Worm (Caenorhabditis elegans) whole organism, midembryonic: Measurements from ENCODE around the gene R08E5.4.

Experiments used
- T22C8.4 ChIP-seq: fragments of 200-800 bp; sonication (Bioruptor generic); IDR thresholded peaks from 2 replicates; pipeline ENCODE4 v1.3.6; 2022; ENCODE audit warnings: missing genetic modification characterization, missing compliant biosample characterization
- cog-1 ChIP-seq: sonication (generic microtip); optimal IDR thresholded peaks from 2 replicates; lab custom pipeline; 2016; ENCODE audit warnings: missing genetic modification characterization, missing compliant biosample characterization
- flt-1 ChIP-seq: fragments of 200-800 bp; sonication (Bioruptor generic); IDR thresholded peaks from 2 replicates; pipeline ENCODE4 v1.3.6; 2022; ENCODE audit warnings: missing genetic modification characterization, missing compliant biosample characterization
- klf-2 ChIP-seq: fragments of 200-800 bp; sonication (Bioruptor generic); conservative IDR thresholded peaks from 2 replicates; pipeline ENCODE4 v1.3.6; 2022; ENCODE audit warnings: missing genetic modification reagents, missing genetic modification characterization, missing compliant biosample characterization
- med-1 ChIP-seq: sonication (generic microtip); optimal IDR thresholded peaks from 2 replicates; lab custom pipeline; 2017; ENCODE audit warnings: missing genetic modification characterization, mild to moderate bottlenecking, missing compliant biosample characterization, antibody characterized with exemption, missing genetic modification reagents; ENCODE audit not compliant: insufficient read depth
- ref-1 ChIP-seq: fragments of 200-800 bp; sonication (Bioruptor generic); conservative IDR thresholded peaks from 2 replicates; pipeline ENCODE4 v1.3.6; 2022; ENCODE audit warnings: missing genetic modification reagents, missing genetic modification characterization, missing compliant biosample characterization
- tab-1 ChIP-seq: fragments of 200-800 bp; sonication (Bioruptor generic); IDR thresholded peaks from 2 replicates; pipeline ENCODE4 v1.3.6; 2022; ENCODE audit warnings: missing genetic modification characterization, missing compliant biosample characterization
- ztf-23 ChIP-seq: fragments of 200-800 bp; sonication (Bioruptor generic); IDR thresholded peaks from 2 replicates; pipeline ENCODE4 v1.3.6; 2022; ENCODE audit warnings: missing genetic modification reagents, missing genetic modification characterization, missing compliant biosample characterization
- ztf-29 ChIP-seq: fragments of 200-800 bp; sonication (Bioruptor generic); IDR thresholded peaks from 2 replicates; pipeline ENCODE4 v1.3.6; 2022; ENCODE audit warnings: missing genetic modification reagents, missing genetic modification characterization, missing compliant biosample characterization

The R08E5.4 gene

ce11 chrV:3790424-3790823 is 22.1 kb downstream of the R08E5.4 start:
- TF ChIP-seq ref-1 (no peak), med-1 (GFP tag; lab: Kevin White, UChicago) (no peak), ztf-29 (GFP tag; lab: Robert Waterston, UW) (no peak), ztf-23 (no peak), cog-1 (tag; lab: Kevin White, UChicago) (no peak), flt-1 (GFP tag; lab: Robert Waterston, UW) (no peak), klf-2 (no peak), T22C8.4 (GFP tag; lab: Robert Waterston, UW) (no peak), tab-1 (GFP tag; lab: Robert Waterston, UW) (no peak)

ce11 chrV:3799737-3800136 is 31.4 kb downstream of the R08E5.4 start:
- TF ChIP-seq cog-1 (tag; lab: Kevin White, UChicago): no peak
- TF ChIP-seq med-1 (GFP tag; lab: Kevin White, UChicago): no peak
- no peak for TF ChIP-seq T22C8.4 (GFP tag; lab: Robert Waterston, UW)
- TF ChIP-seq klf-2: no peak
- no peak for TF ChIP-seq ref-1
- no peak for TF ChIP-seq ztf-29 (GFP tag; lab: Robert Waterston, UW)
- no peak for TF ChIP-seq ztf-23
- no peak for TF ChIP-seq tab-1 (GFP tag; lab: Robert Waterston, UW)
- TF ChIP-seq flt-1 (GFP tag; lab: Robert Waterston, UW): no peak

ce11 chrV:3800378-3800777 is 32.0 kb downstream of the R08E5.4 start, which contains the start of gene srt-30:
TSS of gene srt-30 (minus strand) at chrV:3800478.
- TF ChIP-seq ztf-29 (GFP tag; lab: Robert Waterston, UW) (no peak), tab-1 (GFP tag; lab: Robert Waterston, UW) (no peak), cog-1 (tag; lab: Kevin White, UChicago) (no peak), flt-1 (GFP tag; lab: Robert Waterston, UW) (no peak), ref-1 (no peak), klf-2 (no peak)

ce11 chrV:3801787-3802417 is 33.5 kb downstream of the R08E5.4 start:
- TF ChIP-seq ztf-23 (no peak), klf-2 (no peak), cog-1 (tag; lab: Kevin White, UChicago) (no peak), med-1 (GFP tag; lab: Kevin White, UChicago) (no peak), flt-1 (GFP tag; lab: Robert Waterston, UW) (no peak), ref-1 (no peak), tab-1 (GFP tag; lab: Robert Waterston, UW) (no peak), T22C8.4 (GFP tag; lab: Robert Waterston, UW) (no peak), ztf-29 (GFP tag; lab: Robert Waterston, UW) (no peak)

- TF ChIP-seq ztf-23: no peak
- no peak for TF ChIP-seq ztf-29 (GFP tag; lab: Robert Waterston, UW)
- no peak for TF ChIP-seq ref-1
- no peak for TF ChIP-seq cog-1 (tag; lab: Kevin White, UChicago)
- TF ChIP-seq klf-2: no peak
- no peak for TF ChIP-seq flt-1 (GFP tag; lab: Robert Waterston, UW)
- TF ChIP-seq med-1 (GFP tag; lab: Kevin White, UChicago): no peak
- TF ChIP-seq tab-1 (GFP tag; lab: Robert Waterston, UW): no peak
- TF ChIP-seq T22C8.4 (GFP tag; lab: Robert Waterston, UW): no peak
Observed at ce11 chrV:3803343-3803742, 35.0 kb downstream of the R08E5.4 start, which contains the start of gene cyp-33C8. TSS of gene cyp-33C8 (minus strand) at chrV:3803542.

ce11 chrV:3805499-3805898 is 37.1 kb downstream of the R08E5.4 start, which contains the start of gene R08F11.4:
TSS of gene R08F11.4 (minus strand) at chrV:3805527.
- TF ChIP-seq med-1 (GFP tag; lab: Kevin White, UChicago) (no peak), flt-1 (GFP tag; lab: Robert Waterston, UW) (no peak), ref-1 (no peak), klf-2 (no peak), tab-1 (GFP tag; lab: Robert Waterston, UW) (no peak), ztf-23 (no peak), ztf-29 (GFP tag; lab: Robert Waterston, UW) (no peak), T22C8.4 (GFP tag; lab: Robert Waterston, UW) (no peak), cog-1 (tag; lab: Kevin White, UChicago) (no peak)

ce11 chrV:3805961-3806360 is 37.6 kb downstream of the R08E5.4 start, which contains the start of gene srw-7:
TSS of gene srw-7 (plus strand) at chrV:3806261.
- TF ChIP-seq T22C8.4 (GFP tag; lab: Robert Waterston, UW) (no peak), flt-1 (GFP tag; lab: Robert Waterston, UW) (no peak), ztf-29 (GFP tag; lab: Robert Waterston, UW) (no peak), cog-1 (tag; lab: Kevin White, UChicago) (no peak), med-1 (GFP tag; lab: Kevin White, UChicago) (no peak), ref-1 (no peak), tab-1 (GFP tag; lab: Robert Waterston, UW) (no peak), ztf-23 (no peak), klf-2 (no peak)

- TF ChIP-seq ztf-29 (GFP tag; lab: Robert Waterston, UW) (no peak), ref-1 (no peak), tab-1 (GFP tag; lab: Robert Waterston, UW) (no peak), med-1 (GFP tag; lab: Kevin White, UChicago) (no peak), klf-2 (no peak), cog-1 (tag; lab: Kevin White, UChicago) (no peak), flt-1 (GFP tag; lab: Robert Waterston, UW) (no peak), T22C8.4 (GFP tag; lab: Robert Waterston, UW) (no peak), ztf-23 (no peak)
Observed at ce11 chrV:3807846-3808245, 39.5 kb downstream of the R08E5.4 start.

ce11 chrV:3808336-3808735 is 40.0 kb downstream of the R08E5.4 start, which contains the start of gene srw-6:
TSS of gene srw-6 (plus strand) at chrV:3808636.
- TF ChIP-seq flt-1 (GFP tag; lab: Robert Waterston, UW): no peak
- no peak for TF ChIP-seq cog-1 (tag; lab: Kevin White, UChicago)
- TF ChIP-seq klf-2: no peak
- no peak for TF ChIP-seq T22C8.4 (GFP tag; lab: Robert Waterston, UW)
- TF ChIP-seq tab-1 (GFP tag; lab: Robert Waterston, UW): no peak
- TF ChIP-seq ztf-23: no peak
- TF ChIP-seq med-1 (GFP tag; lab: Kevin White, UChicago): no peak
- TF ChIP-seq ref-1: no peak
- no peak for TF ChIP-seq ztf-29 (GFP tag; lab: Robert Waterston, UW)
